Fruit fly (Drosophila melanogaster) whole organism, pupa: ENCODE measurements around the gene cactin.

Source experiments
- CG10348 ChIP-seq: fragments of 200-800 bp; sonication (Bioruptor generic); IDR thresholded peaks from 2 replicates; pipeline ENCODE4 v1.3.6; 2022; ENCODE audit warnings: missing biosample characterization, missing genetic modification characterization
- CG17806 ChIP-seq: fragments of 200-800 bp; sonication (Bioruptor generic); optimal IDR thresholded peaks from 2 replicates; lab custom pipeline; 2018; ENCODE audit warnings: missing biosample characterization, mild to moderate bottlenecking, missing genetic modification characterization, moderate library complexity
- CG4496 ChIP-seq: fragments of 200-800 bp; sonication (Bioruptor generic); IDR thresholded peaks from 3 replicates; pipeline ENCODE4 v1.3.6; 2022; ENCODE audit warnings: missing biosample characterization, missing genetic modification characterization
- D1 ChIP-seq: fragments of 200-800 bp; sonication (Bioruptor generic); optimal IDR thresholded peaks from 2 replicates; lab custom pipeline; 2018; ENCODE audit warnings: missing biosample characterization, mild to moderate bottlenecking, missing genetic modification characterization, moderate library complexity
- EcR ChIP-seq: fragments of 200-800 bp; sonication (Bioruptor generic); optimal IDR thresholded peaks from 3 replicates; lab custom pipeline; 2019; ENCODE audit warnings: missing biosample characterization, missing genetic modification characterization, mild to moderate bottlenecking, moderate library complexity, missing genetic modification reagents

dm6 chrX:20448828-20449427 lies 25.1 kb downstream of the cactin start, which contains the start of gene tbc:
- TF ChIP-seq CG17806 (tag; lab: Kevin White, UChicago) (no peak), EcR (GFP tag; lab: Kevin White, UChicago) (no peak), CG10348 (GFP tag; lab: Robert Waterston, UW) (no peak), D1 (no peak), CG4496 (no peak)
